Worm (Caenorhabditis elegans): ENCODE results near the gene sfxn-1.3.
A peak's percentile ranks its signal among the peaks of the same experiment; 100 is the strongest.

Gene sfxn-1.3

DNA sequence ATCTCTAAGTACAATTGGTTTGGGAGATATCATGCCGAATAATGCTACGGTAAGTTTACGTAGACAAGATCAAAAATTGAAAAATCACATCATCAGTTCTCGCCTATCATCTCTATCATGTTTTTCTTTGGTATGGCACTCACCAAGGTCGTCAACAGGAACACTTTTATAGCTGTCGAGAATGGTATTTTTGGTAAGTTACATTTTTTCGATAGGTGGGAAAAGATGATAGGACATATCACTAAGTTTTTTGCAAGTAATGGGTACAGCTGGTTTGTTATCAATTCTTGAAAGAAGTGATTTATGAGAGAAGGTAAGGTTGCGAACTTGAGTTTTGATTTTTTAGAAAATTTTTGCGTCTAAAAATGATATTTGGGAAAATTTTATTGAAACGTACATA is 18.7 kb upstream of the sfxn-1.3 start:
- TF ChIP-seq ceh-20 (GFP tag; IDR thresholded peaks at IDR 0.05) (0 out of 2 replicates have a peak, but pooled peaks have one; percentile 20), tra-1 (GFP tag; IDR thresholded peaks at IDR 0.05) (0 out of 2 replicates have a peak, but pooled peaks have one; percentile 31), unc-62 (GFP tag; optimal IDR thresholded peaks at IDR 0.05 in 1 of 2) (peak in 1 of 2 experiments; percentile 81), unc-62 (tag; optimal IDR thresholded peaks at IDR 0.05) (no peak), daf-12 (tag; optimal IDR thresholded peaks at IDR 0.05) (no peak), nhr-28 (tag; optimal IDR thresholded peaks at IDR 0.05) (peak; percentile 55)

DNA sequence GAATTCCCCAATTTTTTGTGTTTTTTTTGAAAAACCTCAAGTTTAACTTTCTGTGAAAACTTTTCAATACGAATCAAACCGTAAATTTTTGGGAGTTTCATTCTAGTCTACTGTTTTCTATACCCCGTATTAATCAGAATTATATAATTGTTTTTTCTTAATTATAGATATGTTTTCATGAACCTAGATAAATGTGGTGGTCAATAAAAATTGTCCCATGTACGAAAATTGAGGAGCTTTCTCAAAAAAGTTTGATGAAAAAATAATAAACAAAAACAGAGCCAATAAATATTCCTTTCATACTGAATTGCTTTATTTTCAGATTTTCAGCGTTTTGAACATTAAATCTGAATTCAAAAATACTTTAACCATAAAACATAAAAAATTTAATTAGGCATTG is 16.2 kb upstream of the sfxn-1.3 start, which contains the start of gene Y6E2A.1:
Gene Y6E2A.1 (minus strand): TSS at position 101 of the 400 bp plus-strand sequence.
- no peak for TF ChIP-seq hlh-30 (tag; optimal IDR thresholded peaks at IDR 0.05; ENCODE audit: insufficient read depth)
- TF ChIP-seq mep-1 (tag; optimal IDR thresholded peaks at IDR 0.05), result no peak
- no peak for TF ChIP-seq gei-8 (GFP tag; optimal IDR thresholded peaks at IDR 0.05)
- no peak for TF ChIP-seq nhr-102 (tag; optimal IDR thresholded peaks at IDR 0.05)
- TF ChIP-seq saeg-2 (GFP tag; IDR thresholded peaks at IDR 0.05), result no peak
- no peak for TF ChIP-seq zip-2 (tag; optimal IDR thresholded peaks at IDR 0.05)
- no peak for TF ChIP-seq lsy-2 (tag; optimal IDR thresholded peaks at IDR 0.05)
- no peak for TF ChIP-seq skn-1 (tag; optimal IDR thresholded peaks at IDR 0.05)
- TF ChIP-seq daf-12 (tag; optimal IDR thresholded peaks at IDR 0.05), result no peak
- TF ChIP-seq mdt-29 (GFP tag; IDR thresholded peaks at IDR 0.05), result no peak
- TF ChIP-seq F26F4.8 (GFP tag; conservative IDR thresholded peaks at IDR 0.05), result no peak
- TF ChIP-seq nhr-48 (tag; optimal IDR thresholded peaks at IDR 0.05), result no peak
- no peak for TF ChIP-seq duxl-1 (tag; optimal IDR thresholded peaks at IDR 0.05; ENCODE audit: poor library complexity)
- no peak for TF ChIP-seq zfp-3 (GFP tag; conservative IDR thresholded peaks at IDR 0.05)
- no peak for TF ChIP-seq nhr-237 (tag; optimal IDR thresholded peaks at IDR 0.05)
- TF ChIP-seq ceh-28 (tag; optimal IDR thresholded peaks at IDR 0.05), result no peak
- no peak for TF ChIP-seq jun-1 (tag; optimal IDR thresholded peaks at IDR 0.05)
- no peak for TF ChIP-seq F44E2.7 (GFP tag; IDR thresholded peaks at IDR 0.05)

DNA sequence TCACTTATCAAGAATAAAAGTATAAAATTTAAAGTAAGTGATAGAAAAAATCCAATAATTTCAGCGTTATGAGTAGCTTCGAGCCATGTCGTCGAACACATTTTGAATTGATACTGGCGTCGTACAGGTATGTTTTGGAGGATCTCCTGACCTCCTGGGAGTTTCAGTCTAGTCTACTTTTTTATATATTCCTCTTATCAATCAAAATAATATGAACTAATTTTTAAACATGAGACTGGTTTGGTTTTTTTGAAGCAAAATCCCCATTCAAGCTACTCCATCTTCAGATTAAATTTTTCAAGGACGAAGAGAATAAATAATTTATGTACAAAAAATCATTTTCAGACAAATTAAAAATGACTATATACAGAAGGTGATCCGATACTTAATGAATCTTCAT is 14.7 kb upstream of the sfxn-1.3 start, which contains the start of gene str-101:
Gene str-101 (minus strand): TSS at position 101 of the 400 bp plus-strand sequence.
- no peak for TF ChIP-seq daf-8 (GFP tag; IDR thresholded peaks at IDR 0.05)
- no peak for TF ChIP-seq dve-1 (tag; optimal IDR thresholded peaks at IDR 0.05; ENCODE audit: insufficient read depth)

DNA sequence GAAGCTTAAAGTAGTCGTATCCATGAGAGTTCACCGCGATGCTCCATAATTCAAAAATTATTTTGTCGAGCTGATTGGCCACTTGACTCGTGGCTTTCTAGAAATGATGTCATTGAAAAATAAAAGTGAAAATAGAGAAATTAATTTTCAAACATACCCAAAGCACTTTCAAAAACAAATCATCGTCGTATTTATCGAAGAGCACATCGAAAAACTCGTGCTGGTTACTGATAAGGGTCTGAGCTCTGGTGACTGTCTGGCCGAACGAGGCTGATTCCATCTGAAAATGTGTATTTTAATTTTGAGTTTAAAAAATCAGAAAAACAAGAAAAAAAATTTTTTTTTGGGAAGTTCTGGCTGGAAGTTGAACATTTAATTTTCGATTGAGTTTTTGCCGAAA is 14.3 kb upstream of the sfxn-1.3 start:
- TF ChIP-seq hlh-30 (tag; optimal IDR thresholded peaks at IDR 0.05; ENCODE audit: insufficient read depth), result peak; percentile 39
- no peak for TF ChIP-seq mdt-29 (GFP tag; IDR thresholded peaks at IDR 0.05)
- no peak for TF ChIP-seq nhr-10 (tag; optimal IDR thresholded peaks at IDR 0.05)
- TF ChIP-seq daf-16 (GFP tag; optimal IDR thresholded peaks at IDR 0.05), result no peak
- TF ChIP-seq daf-16 (tag; optimal IDR thresholded peaks at IDR 0.05), result peak; percentile 84
- peak; percentile 66 for TF ChIP-seq dve-1 (tag; optimal IDR thresholded peaks at IDR 0.05; ENCODE audit: insufficient read depth)
- no peak for TF ChIP-seq set-16 (GFP tag; IDR thresholded peaks at IDR 0.05)

DNA sequence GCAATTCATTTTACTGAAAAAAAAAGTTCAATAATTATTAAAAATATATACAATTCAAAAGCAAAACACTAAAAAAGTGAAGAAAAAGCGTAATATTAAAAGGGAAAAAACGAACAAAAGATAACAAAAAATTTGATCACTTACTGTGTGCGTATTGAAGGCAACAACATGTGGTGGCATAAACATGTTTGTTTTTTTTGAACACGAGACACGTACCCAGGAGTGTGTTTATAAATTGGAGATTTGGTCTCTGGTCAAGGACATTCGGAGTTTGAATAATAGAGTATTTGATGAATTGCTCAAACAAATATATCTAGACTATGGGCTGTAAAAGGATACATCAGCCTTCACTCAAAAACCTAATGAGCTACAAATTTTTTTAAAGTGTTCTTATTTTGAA is 11.0 kb upstream of the sfxn-1.3 start:
- no peak for TF ChIP-seq ZK546.5 (tag; optimal IDR thresholded peaks at IDR 0.05)
- peak in 1 of 2 experiments; percentile 54 for TF ChIP-seq unc-62 (GFP tag; optimal IDR thresholded peaks at IDR 0.05 in 1 of 2)
- TF ChIP-seq unc-62 (tag; optimal IDR thresholded peaks at IDR 0.05), result no peak
- no peak for TF ChIP-seq arid-1 (GFP tag; conservative IDR thresholded peaks at IDR 0.05)
- no peak for TF ChIP-seq skn-1 (tag; optimal IDR thresholded peaks at IDR 0.05)
- TF ChIP-seq snpc-4 (tag; optimal IDR thresholded peaks at IDR 0.05), result no peak
- TF ChIP-seq mdt-29 (GFP tag; IDR thresholded peaks at IDR 0.05), result no peak
- no peak for TF ChIP-seq zfp-3 (GFP tag; conservative IDR thresholded peaks at IDR 0.05)
- TF ChIP-seq duxl-1 (tag; optimal IDR thresholded peaks at IDR 0.05; ENCODE audit: poor library complexity), result no peak
- no peak for TF ChIP-seq fkh-10 (GFP tag; optimal IDR thresholded peaks at IDR 0.05)
- TF ChIP-seq R02D3.7 (tag; optimal IDR thresholded peaks at IDR 0.05), result no peak
- TF ChIP-seq dmd-9 (GFP tag; IDR thresholded peaks at IDR 0.05), result no peak
- TF ChIP-seq dve-1 (tag; optimal IDR thresholded peaks at IDR 0.05; ENCODE audit: insufficient read depth), result peak; percentile 27
- no peak for TF ChIP-seq D1046.2 (GFP tag; IDR thresholded peaks at IDR 0.05)
- TF ChIP-seq hlh-30 (tag; optimal IDR thresholded peaks at IDR 0.05; ENCODE audit: insufficient read depth), result no peak
- TF ChIP-seq daf-16 (GFP tag; optimal IDR thresholded peaks at IDR 0.05), result peak in 1 of 2 experiments; percentile 83
- peak; percentile 94 for TF ChIP-seq daf-16 (tag; optimal IDR thresholded peaks at IDR 0.05)
- no peak for TF ChIP-seq nhr-42 (GFP tag; IDR thresholded peaks at IDR 0.05)
- no peak for TF ChIP-seq nhr-102 (tag; optimal IDR thresholded peaks at IDR 0.05)
- TF ChIP-seq ama-1 (optimal IDR thresholded peaks at IDR 0.05), result no peak
- TF ChIP-seq F37D6.2 (tag; optimal IDR thresholded peaks at IDR 0.05), result no peak
- TF ChIP-seq T20F7.1 (GFP tag; optimal IDR thresholded peaks at IDR 0.05), result no peak
- no peak for TF ChIP-seq dmd-8 (GFP tag; IDR thresholded peaks at IDR 0.05)
- peak in 1 of 2 experiments; percentile 11 for TF ChIP-seq mdl-1 (tag; optimal IDR thresholded peaks at IDR 0.05)
- TF ChIP-seq zfp-2 (tag; optimal IDR thresholded peaks at IDR 0.05), result no peak
